Worm (Caenorhabditis elegans) whole organism, L4 larva: Measurements from ENCODE around the gene dmd-5.

Source experiments
- F26F4.8 ChIP-seq: fragments of 200-800 bp; sonication (Bioruptor generic); conservative IDR thresholded peaks from 2 replicates; pipeline ENCODE4 v1.3.6; 2022; ENCODE audit warnings: missing genetic modification characterization, missing compliant biosample characterization
- F37D6.2 ChIP-seq: sonication (generic microtip); optimal IDR thresholded peaks from 2 replicates; lab custom pipeline; 2016; ENCODE audit warnings: mild to moderate bottlenecking, missing genetic modification characterization, missing compliant biosample characterization
- F49E8.2 ChIP-seq: sonication (generic microtip); optimal IDR thresholded peaks from 2 replicates; lab custom pipeline; 2016; ENCODE audit warnings: missing compliant biosample characterization, mild to moderate bottlenecking, missing genetic modification characterization, borderline replicate concordance
- R02D3.7 ChIP-seq: fragments of 150-350 bp; sonication (generic microtip); optimal IDR thresholded peaks from 3 replicates; lab custom pipeline; 2014; ENCODE audit warnings: missing biosample characterization, missing genetic modification characterization
- T20F7.1 ChIP-seq: fragments of 200-800 bp; sonication (Bioruptor generic); optimal IDR thresholded peaks from 2 replicates; lab custom pipeline; 2018; ENCODE audit warnings: mild to moderate bottlenecking, missing genetic modification characterization, missing compliant biosample characterization
- T26A8.4 ChIP-seq: fragments of 200-800 bp; sonication (Bioruptor generic); IDR thresholded peaks from 2 replicates; pipeline ENCODE4 v1.3.6; 2022; ENCODE audit warnings: missing genetic modification characterization, missing compliant biosample characterization
- ZK546.5 ChIP-seq, 2 experiments: sonication (generic microtip); optimal IDR thresholded peaks; 2 replicates each; lab custom pipeline; 2017; ENCODE audit warnings: missing biosample characterization in 2 of 2, missing genetic modification characterization in 2 of 2
- aha-1 ChIP-seq: fragments of 150-350 bp; peaks from one replicate; lab custom pipeline; 2014; ENCODE audit warnings: missing biosample characterization, missing genetic modification characterization
- ama-1 ChIP-seq: fragments of 150-350 bp; optimal IDR thresholded peaks from 2 replicates; lab custom pipeline; 2014; ENCODE audit warnings: inconsistent platforms, mixed read lengths
- arid-1 ChIP-seq: fragments of 200-800 bp; sonication (Bioruptor generic); conservative IDR thresholded peaks from 2 replicates; pipeline ENCODE4 v1.3.6; 2022; ENCODE audit warnings: missing genetic modification reagents, missing genetic modification characterization, missing compliant biosample characterization
- attf-4 ChIP-seq: sonication (generic microtip); optimal IDR thresholded peaks from 3 replicates; lab custom pipeline; 2017; ENCODE audit warnings: missing biosample characterization, missing genetic modification characterization
- ceh-28 ChIP-seq: fragments of 150-350 bp; optimal IDR thresholded peaks from 2 replicates; lab custom pipeline; 2014; ENCODE audit warnings: missing biosample characterization, missing genetic modification reagents, missing genetic modification characterization
- ceh-82 ChIP-seq: sonication (generic microtip); optimal IDR thresholded peaks from 2 replicates; lab custom pipeline; 2017; ENCODE audit warnings: missing biosample characterization, missing genetic modification characterization
- ces-1 ChIP-seq: fragments of 150-350 bp; sonication (generic microtip); optimal IDR thresholded peaks from 4 replicates; lab custom pipeline; 2014; ENCODE audit warnings: missing biosample characterization, missing genetic modification reagents, missing genetic modification characterization
- cey-2 ChIP-seq: sonication (generic microtip); optimal IDR thresholded peaks from 3 replicates; lab custom pipeline; 2017; ENCODE audit warnings: missing genetic modification characterization, mild to moderate bottlenecking, missing compliant biosample characterization, antibody characterized with exemption, borderline replicate concordance; ENCODE audit not compliant: insufficient read depth
- ctbp-1 ChIP-seq: fragments of 200-800 bp; sonication (Bioruptor generic); IDR thresholded peaks from 2 replicates; pipeline ENCODE4 v1.3.6; 2022; ENCODE audit warnings: missing genetic modification reagents, missing genetic modification characterization, missing compliant biosample characterization
- daf-19 ChIP-seq: fragments of 200-800 bp; sonication (Bioruptor generic); conservative IDR thresholded peaks from 2 replicates; pipeline ENCODE4 v1.3.6; 2022; ENCODE audit warnings: missing genetic modification characterization, missing compliant biosample characterization
- daf-8 ChIP-seq: fragments of 200-800 bp; sonication (Bioruptor generic); IDR thresholded peaks from 2 replicates; pipeline ENCODE4 v1.3.6; 2022; ENCODE audit warnings: missing genetic modification characterization, missing compliant biosample characterization
- dmd-9 ChIP-seq: fragments of 200-800 bp; sonication (Bioruptor generic); IDR thresholded peaks from 2 replicates; pipeline ENCODE4 v1.3.6; 2022; ENCODE audit warnings: missing genetic modification reagents, missing genetic modification characterization, missing compliant biosample characterization
- fkh-10 ChIP-seq: fragments of 150-350 bp; optimal IDR thresholded peaks from 2 replicates; lab custom pipeline; 2014; ENCODE audit warnings: missing biosample characterization, missing genetic modification reagents, missing genetic modification characterization
- hlh-11 ChIP-seq: fragments of 200-800 bp; sonication (Bioruptor generic); optimal IDR thresholded peaks from 2 replicates; lab custom pipeline; 2018; ENCODE audit warnings: mild to moderate bottlenecking, missing genetic modification characterization, missing compliant biosample characterization
- hmg-1.1 ChIP-seq: fragments of 200-800 bp; sonication (Bioruptor generic); IDR thresholded peaks from 2 replicates; pipeline ENCODE4 v1.3.6; 2022; ENCODE audit warnings: missing genetic modification reagents, missing genetic modification characterization, missing compliant biosample characterization
- lim-7 ChIP-seq: fragments of 200-800 bp; sonication (Bioruptor generic); IDR thresholded peaks from 2 replicates; pipeline ENCODE4 v1.3.6; 2022; ENCODE audit warnings: missing genetic modification characterization, missing compliant biosample characterization
- lin-15B ChIP-seq: fragments of 150-350 bp; sonication (generic microtip); optimal IDR thresholded peaks from 3 replicates; lab custom pipeline; 2014; ENCODE audit warnings: missing biosample characterization, missing genetic modification characterization
- lin-29 ChIP-seq: fragments of 200-800 bp; sonication (Bioruptor generic); IDR thresholded peaks from 2 replicates; pipeline ENCODE4 v1.3.6; 2022; ENCODE audit warnings: missing genetic modification reagents, missing genetic modification characterization, missing compliant biosample characterization
- lin-39 ChIP-seq: fragments of 150-350 bp; optimal IDR thresholded peaks from 2 replicates; lab custom pipeline; 2014; ENCODE audit warnings: missing biosample characterization, missing genetic modification reagents, missing genetic modification characterization
- lir-3 ChIP-seq: sonication (generic microtip); optimal IDR thresholded peaks from 2 replicates; lab custom pipeline; 2016; ENCODE audit warnings: mild to moderate bottlenecking, missing genetic modification characterization, missing compliant biosample characterization
- lsy-2 ChIP-seq, 2 experiments: fragments of 150-350 bp in 1 of 2; sonication (generic microtip) in 1 of 2; optimal IDR thresholded peaks; 2 replicates each; lab custom pipeline; 2014 to 2017; ENCODE audit warnings: missing biosample characterization in 2 of 2, missing genetic modification characterization in 2 of 2
- mes-2 ChIP-seq: sonication (generic microtip); optimal IDR thresholded peaks from 2 replicates; lab custom pipeline; 2016; ENCODE audit warnings: missing genotype, mild to moderate bottlenecking, missing genetic modification characterization, missing compliant biosample characterization; ENCODE audit not compliant: poor library complexity, severe bottlenecking
- mxl-2 ChIP-seq: fragments of 200-800 bp; sonication (Bioruptor generic); conservative IDR thresholded peaks from 2 replicates; pipeline ENCODE4 v1.3.6; 2022; ENCODE audit warnings: missing genetic modification reagents, missing genetic modification characterization, missing compliant biosample characterization
- nhr-11 ChIP-seq: fragments of 150-350 bp; optimal IDR thresholded peaks from 2 replicates; lab custom pipeline; 2014; ENCODE audit warnings: missing biosample characterization, missing genetic modification characterization
- nhr-25 ChIP-seq: sonication (generic microtip); optimal IDR thresholded peaks from 2 replicates; lab custom pipeline; 2017; ENCODE audit warnings: missing genetic modification characterization, mild to moderate bottlenecking, missing compliant biosample characterization, antibody characterized with exemption, moderate library complexity, borderline replicate concordance; ENCODE audit not compliant: insufficient read depth
- nhr-28 ChIP-seq: fragments of 150-350 bp; optimal IDR thresholded peaks from 2 replicates; lab custom pipeline; 2014; ENCODE audit warnings: missing biosample characterization, missing genetic modification characterization
- nhr-48 ChIP-seq: sonication (generic microtip); optimal IDR thresholded peaks from 2 replicates; lab custom pipeline; 2016; ENCODE audit warnings: mild to moderate bottlenecking, missing genetic modification characterization, missing compliant biosample characterization
- php-3 ChIP-seq: fragments of 200-800 bp; sonication (Bioruptor generic); IDR thresholded peaks from 2 replicates; pipeline ENCODE4 v1.3.6; 2022; ENCODE audit warnings: missing genetic modification reagents, missing genetic modification characterization, missing compliant biosample characterization
- saeg-2 ChIP-seq: fragments of 200-800 bp; sonication (Bioruptor generic); IDR thresholded peaks from 2 replicates; pipeline ENCODE4 v1.3.6; 2022; ENCODE audit warnings: missing genetic modification reagents, missing genetic modification characterization, missing compliant biosample characterization
- snpc-1.2 ChIP-seq: fragments of 200-800 bp; sonication (Bioruptor generic); IDR thresholded peaks from 2 replicates; pipeline ENCODE4 v1.3.6; 2022; ENCODE audit warnings: missing genetic modification reagents, missing genetic modification characterization, missing compliant biosample characterization
- spr-3 ChIP-seq: fragments of 200-800 bp; sonication (Bioruptor generic); optimal IDR thresholded peaks from 2 replicates; lab custom pipeline; 2018; ENCODE audit warnings: mild to moderate bottlenecking, missing genetic modification characterization, missing compliant biosample characterization
- tra-1 ChIP-seq: fragments of 200-800 bp; sonication (Bioruptor generic); IDR thresholded peaks from 2 replicates; pipeline ENCODE4 v1.3.6; 2022; ENCODE audit warnings: missing genetic modification reagents, missing genetic modification characterization, missing compliant biosample characterization
- unc-62 ChIP-seq, 3 experiments: fragments of 150-350 bp in 1 of 3; sonication (generic microtip); optimal IDR thresholded peaks in 2 of 3; peaks in 1 of 3; 1 replicate in 1 of 3; 2 replicates in 2 of 3; lab custom pipeline; 2014 to 2017; ENCODE audit warnings: missing biosample characterization in 3 of 3, missing genetic modification characterization in 3 of 3, missing genetic modification reagents in 3 of 3, missing genotype in 1 of 3
- zfp-2 ChIP-seq: sonication (generic microtip); optimal IDR thresholded peaks from 2 replicates; lab custom pipeline; 2016; ENCODE audit warnings: mild to moderate bottlenecking, missing genetic modification characterization, missing compliant biosample characterization
- ztf-7 ChIP-seq: fragments of 150-350 bp; optimal IDR thresholded peaks from 2 replicates; lab custom pipeline; 2014; ENCODE audit warnings: missing biosample characterization, missing genetic modification characterization

dmd-5 gene

DNA sequence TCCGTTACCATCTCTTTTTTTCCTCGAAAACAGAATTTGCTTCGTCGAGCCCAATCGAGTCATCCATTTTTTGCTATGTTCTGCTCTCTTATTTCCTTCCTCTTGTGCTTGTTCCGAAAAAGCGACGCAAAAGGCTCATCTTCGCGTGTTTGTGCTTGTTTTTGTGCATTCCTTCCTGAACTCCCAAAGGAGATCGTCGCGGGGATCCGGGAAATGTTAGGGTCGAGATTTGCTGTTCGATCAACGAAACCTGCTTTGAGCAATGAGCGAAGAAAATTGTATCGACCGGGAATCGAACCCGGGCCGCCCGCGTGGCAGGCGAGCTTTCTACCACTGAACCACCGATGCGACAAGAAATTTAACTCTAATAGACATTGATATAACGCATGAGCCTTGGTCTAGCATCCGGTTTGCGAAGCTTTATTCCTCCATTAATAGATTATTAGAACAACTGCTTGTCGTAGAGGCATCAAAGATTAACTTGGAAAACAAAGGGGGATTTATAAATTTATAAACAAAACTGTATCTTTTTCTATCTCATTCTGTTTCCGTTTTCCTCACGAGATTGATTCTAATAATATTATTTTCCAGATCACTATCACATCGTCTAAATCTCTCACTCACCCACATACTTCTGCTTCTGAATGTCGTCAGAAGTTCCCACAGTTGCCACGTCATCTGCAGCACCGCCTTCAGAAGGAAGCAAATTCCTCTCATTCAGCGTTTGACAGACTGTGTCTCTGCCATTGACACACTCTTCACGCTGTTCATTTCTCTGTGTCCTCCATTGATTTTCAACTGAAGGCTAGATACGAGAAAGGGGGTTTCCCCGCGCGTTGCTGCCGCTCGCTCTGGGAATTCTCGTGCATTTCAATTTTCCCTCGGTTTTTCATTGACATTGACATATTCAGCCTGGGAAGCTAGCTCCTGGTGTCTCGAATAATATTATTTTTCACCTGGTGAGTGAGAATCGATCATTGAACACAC, 8.2 kb upstream of the dmd-5 start, which contains the start of gene K05F1.6 (continued):
- TF ChIP-seq lin-39 (tag; lab: Kevin White, UChicago) (no peak), ceh-82 (tag; lab: Kevin White, UChicago) (no peak), tra-1 (peak; percentile 88), saeg-2 (peak; percentile 81; the same call in 1 of the 2 replicates), fkh-10 (GFP tag; lab: Kevin White, UChicago) (no peak), ctbp-1 (GFP tag; lab: Robert Waterston, UW) (peak; percentile 66), lin-29 (GFP tag; lab: Robert Waterston, UW) (no peak), php-3 (GFP tag; lab: Robert Waterston, UW) (peak; percentile 65), lin-15B (tag; lab: Kevin White, UChicago) (no peak), T20F7.1 (GFP tag; lab: Kevin White, UChicago) (peak; percentile 60), F49E8.2 (tag; lab: Kevin White, UChicago) (peak; percentile 78), cey-2 (no peak), nhr-25 (tag; lab: Kevin White, UChicago) (no peak), dmd-9 (peak; percentile 60; the same call in 1 of the 2 replicates), zfp-2 (peak; percentile 23), T26A8.4 (GFP tag; lab: Robert Waterston, UW) (peak; percentile 80), R02D3.7 (tag; lab: Kevin White, UChicago) (no peak), ZK546.5 (tag; optimal IDR thresholded peaks at IDR 0.05; lab: Kevin White, UChicago) (no peak), ama-1 (lab: Kevin White, UChicago) (no peak), arid-1 (GFP tag; lab: Robert Waterston, UW) (peak; percentile 89), lir-3 (tag; lab: Kevin White, UChicago) (peak; percentile 80), ceh-28 (tag; lab: Kevin White, UChicago) (no peak), lim-7 (GFP tag; lab: Robert Waterston, UW) (peak; percentile 79), daf-19 (no peak), mxl-2 (GFP tag; lab: Robert Waterston, UW) (peak; percentile 61; the same call in 1 of the 2 replicates), ztf-7 (tag; lab: Kevin White, UChicago) (no peak), daf-8 (no peak), ces-1 (GFP tag; lab: Kevin White, UChicago) (no peak), nhr-28 (no peak), F37D6.2 (tag; lab: Kevin White, UChicago) (peak; percentile 31), snpc-1.2 (GFP tag; lab: Robert Waterston, UW) (peak; percentile 85), nhr-48 (tag; lab: Kevin White, UChicago) (peak; percentile 46), attf-4 (tag; lab: Kevin White, UChicago) (no peak)

DNA sequence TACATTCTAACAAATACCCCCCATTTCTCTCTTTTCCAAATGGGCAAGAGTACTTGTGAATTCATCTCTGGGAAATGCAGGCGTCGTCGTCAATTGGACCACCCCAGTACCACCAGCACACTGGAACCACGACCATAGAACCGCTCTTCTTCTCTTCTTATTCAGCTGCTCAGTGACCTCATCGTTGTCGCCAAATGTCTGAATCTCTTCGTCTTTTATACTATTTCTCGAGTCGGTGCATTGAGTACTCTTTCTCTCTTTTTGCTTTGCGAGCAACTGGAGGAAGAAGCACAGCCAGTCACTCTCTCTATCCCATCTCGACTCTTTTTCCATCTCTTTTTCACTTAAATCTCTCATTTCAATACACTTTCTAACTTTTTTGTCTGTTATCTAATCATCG, 5.8 kb upstream of the dmd-5 start:
- peak; percentile 47 for TF ChIP-seq hmg-1.1 (GFP tag; lab: Robert Waterston, UW)
- peak in 1 of 2 experiments; percentile 0 for TF ChIP-seq unc-62 (GFP tag; optimal IDR thresholded peaks at IDR 0.05 in 1 of 2; lab: Kevin White, UChicago)
- no peak for TF ChIP-seq unc-62 (tag; optimal IDR thresholded peaks at IDR 0.05; lab: Kevin White, UChicago)
- peak; percentile 29 for TF ChIP-seq aha-1 (tag; lab: Kevin White, UChicago)
- peak; percentile 37 for TF ChIP-seq mes-2 (tag; lab: Kevin White, UChicago)
- peak; percentile 50 for TF ChIP-seq hlh-11 (tag; lab: Kevin White, UChicago)
- TF ChIP-seq lsy-2 (tag; optimal IDR thresholded peaks at IDR 0.05; lab: Kevin White, UChicago): peak in 1 of 2 experiments; percentile 30
- TF ChIP-seq spr-3 (GFP tag; lab: Kevin White, UChicago): no peak
- TF ChIP-seq nhr-11 (tag; lab: Kevin White, UChicago): peak; percentile 11
- no peak for TF ChIP-seq F26F4.8
